Fruit fly (Drosophila melanogaster) whole organism: ENCODE results near the gene Tpst.

Experiments
- CG8478 ChIP-seq: fragments of >200 bp; optimal IDR thresholded peaks from 2 replicates; lab custom pipeline; 2018; ENCODE audit warnings: inconsistent platforms
- Dll ChIP-seq: fragments of >200 bp; optimal IDR thresholded peaks from 2 replicates; lab custom pipeline; 2017
- EcR ChIP-seq, 2 experiments: fragments of >200 bp; optimal IDR thresholded peaks; 2 replicates each; lab custom pipeline; 2017; ENCODE audit warnings: missing biosample characterization in 2 of 2, missing genetic modification characterization in 2 of 2, missing genetic modification reagents in 2 of 2
- pan ChIP-seq: fragments of >200 bp; optimal IDR thresholded peaks from 2 replicates; lab custom pipeline; 2017
- psq ChIP-seq: fragments of >200 bp; optimal IDR thresholded peaks from 2 replicates; lab custom pipeline; 2017
- usp ChIP-seq: fragments of >200 bp; optimal IDR thresholded peaks from 2 replicates; lab custom pipeline; 2017; ENCODE audit warnings: missing biosample characterization, missing genetic modification characterization, mixed read lengths

Tpst gene

dm6 chrX:13602071-13602858 lies 38.6 kb downstream of the Tpst start, which contains the start of gene up:
up (minus strand) TSS chrX:13602578.
- TF ChIP-seq psq (lab: Kevin White, UChicago) (no peak), usp (GFP tag; lab: Kevin White, UChicago) (no peak), CG8478 (lab: Kevin White, UChicago) (no peak), Dll (no peak), pan (lab: Kevin White, UChicago) (no peak), EcR (GFP tag; optimal IDR thresholded peaks at IDR 0.05; lab: Kevin White, UChicago) (no peak)

dm6 chrX:13604499-13604898 lies 40.9 kb downstream of the Tpst start:
- TF ChIP-seq EcR (GFP tag; optimal IDR thresholded peaks at IDR 0.05; lab: Kevin White, UChicago) = no peak
- no peak for TF ChIP-seq usp (GFP tag; lab: Kevin White, UChicago)
- TF ChIP-seq pan (lab: Kevin White, UChicago) = no peak
- no peak for TF ChIP-seq psq (lab: Kevin White, UChicago)
- no peak for TF ChIP-seq CG8478 (lab: Kevin White, UChicago)

dm6 chrX:13605381-13605780 lies 41.8 kb downstream of the Tpst start, which contains the start of gene CG11178:
CG11178 (plus strand) TSS chrX:13605681.
- TF ChIP-seq Dll = no peak
- no peak for TF ChIP-seq pan (lab: Kevin White, UChicago)
- TF ChIP-seq CG8478 (lab: Kevin White, UChicago) = no peak
- no peak for TF ChIP-seq EcR (GFP tag; optimal IDR thresholded peaks at IDR 0.05; lab: Kevin White, UChicago)
- no peak for TF ChIP-seq usp (GFP tag; lab: Kevin White, UChicago)
- TF ChIP-seq psq (lab: Kevin White, UChicago) = no peak

- no peak for TF ChIP-seq usp (GFP tag; lab: Kevin White, UChicago)
- TF ChIP-seq EcR (GFP tag; optimal IDR thresholded peaks at IDR 0.05; lab: Kevin White, UChicago) = no peak
- TF ChIP-seq pan (lab: Kevin White, UChicago) = no peak
- no peak for TF ChIP-seq CG8478 (lab: Kevin White, UChicago)
- no peak for TF ChIP-seq psq (lab: Kevin White, UChicago)
- no peak for TF ChIP-seq Dll
These were observed 42.4 kb downstream of the Tpst start for dm6 chrX:13605942-13606491.

- TF ChIP-seq psq (lab: Kevin White, UChicago) = no peak
- no peak for TF ChIP-seq pan (lab: Kevin White, UChicago)
- no peak for TF ChIP-seq CG8478 (lab: Kevin White, UChicago)
- no peak for TF ChIP-seq Dll
- no peak for TF ChIP-seq usp (GFP tag; lab: Kevin White, UChicago)
- no peak for TF ChIP-seq EcR (GFP tag; optimal IDR thresholded peaks at IDR 0.05; lab: Kevin White, UChicago)
These were observed 48.3 kb downstream of the Tpst start, which contains the start of the genes Ndc80 and BthD for dm6 chrX:13611884-13612283. Ndc80 (minus strand) TSS chrX:13612062. BthD (plus strand) TSS chrX:13612131.

- TF ChIP-seq pan (lab: Kevin White, UChicago) (no peak), psq (lab: Kevin White, UChicago) (no peak), usp (GFP tag; lab: Kevin White, UChicago) (no peak), EcR (GFP tag; optimal IDR thresholded peaks at IDR 0.05; lab: Kevin White, UChicago) (no peak), Dll (no peak), CG8478 (lab: Kevin White, UChicago) (no peak)
These were observed 52.4 kb downstream of the Tpst start for dm6 chrX:13615992-13616391.

- TF ChIP-seq usp (GFP tag; lab: Kevin White, UChicago) (no peak), psq (lab: Kevin White, UChicago) (no peak), Dll (no peak), pan (lab: Kevin White, UChicago) (no peak), EcR (GFP tag; optimal IDR thresholded peaks at IDR 0.05; lab: Kevin White, UChicago) (no peak), CG8478 (lab: Kevin White, UChicago) (no peak)
These were observed 52.9 kb downstream of the Tpst start, which contains the start of the genes tth and Tango2 for dm6 chrX:13616417-13617050. tth (minus strand) TSS chrX:13616586. Tango2 (plus strand) TSS chrX:13616989.

dm6 chrX:13624334-13625079 lies 60.9 kb downstream of the Tpst start, which contains the start of the genes CG2691 and NFAT:
CG2691 (minus strand) TSS chrX:13624408.
NFAT (plus strand) TSS chrX:13624745.
- TF ChIP-seq EcR (GFP tag; optimal IDR thresholded peaks at IDR 0.05; lab: Kevin White, UChicago) (no peak), psq (lab: Kevin White, UChicago) (no peak), pan (lab: Kevin White, UChicago) (no peak), usp (GFP tag; lab: Kevin White, UChicago) (no peak), Dll (no peak), CG8478 (lab: Kevin White, UChicago) (no peak)

- TF ChIP-seq usp (GFP tag; lab: Kevin White, UChicago) = no peak
- no peak for TF ChIP-seq Dll
- TF ChIP-seq pan (lab: Kevin White, UChicago) = no peak
- TF ChIP-seq psq (lab: Kevin White, UChicago) = no peak
- TF ChIP-seq CG8478 (lab: Kevin White, UChicago) = no peak
- TF ChIP-seq EcR (GFP tag; optimal IDR thresholded peaks at IDR 0.05; lab: Kevin White, UChicago) = no peak
These were observed 61.6 kb downstream of the Tpst start for dm6 chrX:13625080-13625723.
